Fruit fly (Drosophila melanogaster) whole organism, embryonic: ENCODE measurements around the gene CG9664.
A peak's percentile ranks its signal among the peaks of the same experiment; 100 is the strongest.

Source experiments
- ATbp ChIP-seq: fragments of 200-800 bp; sonication (Bioruptor generic); optimal IDR thresholded peaks from 2 replicates; lab custom pipeline; 2017; ENCODE audit warnings: missing biosample characterization, mild to moderate bottlenecking, missing genetic modification characterization, missing genetic modification reagents
- Abd-B ChIP-seq: fragments of 200-800 bp; sonication (Bioruptor generic); optimal IDR thresholded peaks from 2 replicates; lab custom pipeline; 2018; ENCODE audit warnings: missing biosample characterization, mild to moderate bottlenecking, missing genetic modification characterization, moderate library complexity
- Bdp1 ChIP-seq: fragments of 200-800 bp; sonication (Bioruptor generic); optimal IDR thresholded peaks from 3 replicates; lab custom pipeline; 2016; ENCODE audit warnings: missing biosample characterization, missing genetic modification characterization
- CG11695 ChIP-seq: fragments of 200-800 bp; sonication (Bioruptor generic); IDR thresholded peaks from 3 replicates; pipeline ENCODE4 v1.3.6; 2022; ENCODE audit warnings: missing biosample characterization, missing genetic modification characterization
- CG17359 ChIP-seq: fragments of 200-800 bp; sonication (Bioruptor generic); optimal IDR thresholded peaks from 3 replicates; lab custom pipeline; 2018; ENCODE audit warnings: missing biosample characterization, mild to moderate bottlenecking, missing genetic modification characterization, moderate library complexity
- CG17361 ChIP-seq: fragments of 200-800 bp; sonication (Bioruptor generic); IDR thresholded peaks from 3 replicates; pipeline ENCODE4 v1.3.6; 2022; ENCODE audit warnings: missing biosample characterization, missing genetic modification characterization
- CG17385 ChIP-seq: fragments of 200-800 bp; sonication (Bioruptor generic); optimal IDR thresholded peaks from 3 replicates; lab custom pipeline; 2018; ENCODE audit warnings: missing biosample characterization, mild to moderate bottlenecking, missing genetic modification characterization
- CG30403 ChIP-seq: fragments of 200-800 bp; sonication (Bioruptor generic); optimal IDR thresholded peaks from 3 replicates; lab custom pipeline; 2016; ENCODE audit warnings: missing biosample characterization, missing genetic modification characterization
- CG3065 ChIP-seq: fragments of 200-800 bp; sonication (Bioruptor generic); optimal IDR thresholded peaks from 2 replicates; lab custom pipeline; 2016; ENCODE audit warnings: missing biosample characterization, missing genetic modification characterization
- CG6272 ChIP-seq: fragments of 200-800 bp; sonication (Bioruptor generic); IDR thresholded peaks from 2 replicates; pipeline ENCODE4 v1.3.6; 2022; ENCODE audit warnings: missing biosample characterization, missing genetic modification characterization
- CG6654 ChIP-seq: fragments of 200-800 bp; sonication (Bioruptor generic); optimal IDR thresholded peaks from 2 replicates; lab custom pipeline; 2017; ENCODE audit warnings: missing biosample characterization, mild to moderate bottlenecking, missing genetic modification characterization
- CG6813 ChIP-seq: fragments of 200-800 bp; sonication (Bioruptor generic); optimal IDR thresholded peaks from 2 replicates; lab custom pipeline; 2017; ENCODE audit warnings: missing biosample characterization, missing genetic modification characterization, mild to moderate bottlenecking, moderate library complexity, missing genetic modification reagents
- CG9727 ChIP-seq: fragments of 200-800 bp; sonication (Bioruptor generic); optimal IDR thresholded peaks from 3 replicates; lab custom pipeline; 2017; ENCODE audit warnings: missing biosample characterization, mild to moderate bottlenecking, missing genetic modification characterization
- D19B ChIP-seq: fragments of 200-800 bp; sonication (Bioruptor generic); optimal IDR thresholded peaks from 2 replicates; lab custom pipeline; 2017; ENCODE audit warnings: missing biosample characterization, mild to moderate bottlenecking, missing genetic modification characterization
- Dad ChIP-seq: fragments of 200-800 bp; sonication (Bioruptor generic); optimal IDR thresholded peaks from 3 replicates; lab custom pipeline; 2016; ENCODE audit warnings: missing biosample characterization, missing genetic modification characterization
- Dfd ChIP-seq, 2 experiments: fragments of >200 bp; optimal IDR thresholded peaks; 2 replicates each; lab custom pipeline; 2017; ENCODE audit warnings: missing biosample characterization in 2 of 2, missing genetic modification characterization in 2 of 2
- Doc3 ChIP-seq: fragments of 200-800 bp; sonication (Bioruptor generic); IDR thresholded peaks from 3 replicates; pipeline ENCODE4 v1.3.6; 2022; ENCODE audit warnings: missing biosample characterization, missing genetic modification characterization; ENCODE audit not compliant: partially characterized antibody
- Elba2 ChIP-seq: fragments of 200-800 bp; sonication (Bioruptor generic); optimal IDR thresholded peaks from 3 replicates; lab custom pipeline; 2016; ENCODE audit warnings: missing biosample characterization, missing genetic modification characterization
- Gsc ChIP-seq: fragments of 200-800 bp; sonication (Bioruptor generic); IDR thresholded peaks from 2 replicates; pipeline ENCODE4 v1.3.6; 2022; ENCODE audit warnings: missing biosample characterization, missing genetic modification characterization
- Hand ChIP-seq: fragments of 200-800 bp; sonication (Bioruptor generic); optimal IDR thresholded peaks from 2 replicates; lab custom pipeline; 2017; ENCODE audit warnings: mild to moderate bottlenecking, missing biosample characterization, missing genetic modification reagents, missing genetic modification characterization
- Hr51 ChIP-seq, 2 experiments: fragments of 200-800 bp; sonication (Bioruptor generic); optimal IDR thresholded peaks; 2 replicates in 1 of 2; 3 replicates in 1 of 2; lab custom pipeline; 2016 to 2018; ENCODE audit warnings: missing biosample characterization in 2 of 2, missing genetic modification characterization in 2 of 2, mild to moderate bottlenecking in 1 of 2, moderate library complexity in 1 of 2
- Kr ChIP-seq: fragments of 200-800 bp; sonication (Bioruptor generic); optimal IDR thresholded peaks from 2 replicates; lab custom pipeline; 2017; ENCODE audit warnings: missing biosample characterization, mild to moderate bottlenecking, missing genetic modification characterization
- Mad ChIP-seq: fragments of 200-800 bp; sonication (Bioruptor generic); optimal IDR thresholded peaks from 2 replicates; lab custom pipeline; 2016; ENCODE audit warnings: missing biosample characterization, missing genetic modification characterization
- NC2β ChIP-seq: fragments of 200-800 bp; sonication (Bioruptor generic); optimal IDR thresholded peaks from 2 replicates; lab custom pipeline; 2016; ENCODE audit warnings: missing biosample characterization, missing genetic modification characterization
- Nf-YA ChIP-seq: fragments of 200-800 bp; sonication (Bioruptor generic); IDR thresholded peaks from 2 replicates; pipeline ENCODE4 v1.3.6; 2022; ENCODE audit warnings: missing biosample characterization, missing genetic modification characterization
- Six4 ChIP-seq: fragments of 200-800 bp; sonication (Bioruptor generic); optimal IDR thresholded peaks from 2 replicates; lab custom pipeline; 2016; ENCODE audit warnings: missing biosample characterization, missing genetic modification characterization
- Sry-δ ChIP-seq: fragments of 200-800 bp; sonication (Bioruptor generic); optimal IDR thresholded peaks from 2 replicates; lab custom pipeline; 2016; ENCODE audit warnings: missing biosample characterization, missing genetic modification characterization
- Xrp1 ChIP-seq: fragments of 200-800 bp; sonication (Bioruptor generic); IDR thresholded peaks from 2 replicates; pipeline ENCODE4 v1.3.6; 2022; ENCODE audit warnings: missing biosample characterization, missing genetic modification characterization
- ac ChIP-seq: fragments of 200-800 bp; sonication (Bioruptor generic); optimal IDR thresholded peaks from 3 replicates; lab custom pipeline; 2017; ENCODE audit warnings: missing biosample characterization, mild to moderate bottlenecking, missing genetic modification characterization
- ato ChIP-seq: fragments of 200-800 bp; sonication (Bioruptor generic); IDR thresholded peaks from 2 replicates; pipeline ENCODE4 v1.3.6; 2022; ENCODE audit warnings: missing biosample characterization, missing genetic modification characterization; ENCODE audit not compliant: partially characterized antibody
- chinmo ChIP-seq: fragments of 200-800 bp; sonication (Bioruptor generic); IDR thresholded peaks from 4 replicates; pipeline ENCODE4 v1.3.6; 2022; ENCODE audit warnings: missing biosample characterization, missing genetic modification characterization; ENCODE audit not compliant: partially characterized antibody
- chm ChIP-seq: fragments of 200-800 bp; sonication (Bioruptor generic); IDR thresholded peaks from 2 replicates; pipeline ENCODE4 v1.3.6; 2022; ENCODE audit warnings: missing biosample characterization, missing genetic modification characterization
- emc ChIP-seq: fragments of 200-800 bp; sonication (Bioruptor generic); optimal IDR thresholded peaks from 2 replicates; lab custom pipeline; 2016; ENCODE audit warnings: missing biosample characterization, missing genetic modification characterization
- ftz-f1 ChIP-seq: fragments of 200-800 bp; sonication (Bioruptor generic); optimal IDR thresholded peaks from 2 replicates; lab custom pipeline; 2016; ENCODE audit warnings: missing biosample characterization, missing genetic modification characterization
- gt ChIP-seq: fragments of 200-800 bp; sonication (Bioruptor generic); IDR thresholded peaks from 2 replicates; pipeline ENCODE4 v1.3.6; 2022; ENCODE audit warnings: missing biosample characterization, missing genetic modification characterization
- jumu ChIP-seq: fragments of 200-800 bp; sonication (Bioruptor generic); optimal IDR thresholded peaks from 3 replicates; lab custom pipeline; 2016; ENCODE audit warnings: missing biosample characterization, missing genetic modification characterization
- kah ChIP-seq: fragments of 200-800 bp; sonication (Bioruptor generic); optimal IDR thresholded peaks from 2 replicates; lab custom pipeline; 2018; ENCODE audit warnings: missing biosample characterization, mild to moderate bottlenecking, missing genetic modification characterization
- lab ChIP-seq: fragments of 200-800 bp; sonication (Bioruptor generic); optimal IDR thresholded peaks from 3 replicates; lab custom pipeline; 2017; ENCODE audit warnings: missing biosample characterization, missing genetic modification characterization, mild to moderate bottlenecking, moderate library complexity, missing genetic modification reagents
- lilli ChIP-seq: fragments of 200-800 bp; sonication (Bioruptor generic); optimal IDR thresholded peaks from 3 replicates; lab custom pipeline; 2016; ENCODE audit warnings: missing biosample characterization, missing genetic modification characterization
- mam ChIP-seq: fragments of 200-800 bp; sonication (Bioruptor generic); optimal IDR thresholded peaks from 3 replicates; lab custom pipeline; 2016; ENCODE audit warnings: missing biosample characterization, missing genetic modification characterization
- nerfin-1 ChIP-seq: fragments of 200-800 bp; sonication (Bioruptor generic); optimal IDR thresholded peaks from 3 replicates; lab custom pipeline; 2019; ENCODE audit warnings: missing biosample characterization, mild to moderate bottlenecking, missing genetic modification characterization, moderate library complexity
- otp ChIP-seq: fragments of 200-800 bp; sonication (Bioruptor generic); IDR thresholded peaks from 3 replicates; pipeline ENCODE4, ENCODE4 v1.3.6; 2022; ENCODE audit warnings: missing biosample characterization, missing genetic modification characterization
- ro ChIP-seq: fragments of 200-800 bp; sonication (Bioruptor generic); IDR thresholded peaks from 2 replicates; pipeline ENCODE4 v1.3.6; 2022; ENCODE audit warnings: missing biosample characterization, missing genetic modification characterization
- row ChIP-seq: fragments of 200-800 bp; sonication (Bioruptor generic); IDR thresholded peaks from 3 replicates; pipeline ENCODE4 v1.3.6; 2022; ENCODE audit warnings: missing biosample characterization, missing genetic modification characterization
- sc ChIP-seq, 3 experiments: fragments of >200 bp in 2 of 3; fragments of 200-800 bp in 1 of 3; sonication (Bioruptor generic) in 1 of 3; optimal IDR thresholded peaks; 2 replicates in 2 of 3; 3 replicates in 1 of 3; lab custom pipeline; 2017; ENCODE audit warnings: mild to moderate bottlenecking in 1 of 3, missing biosample characterization in 1 of 3, missing genetic modification characterization in 1 of 3, missing genetic modification reagents in 1 of 3
- sim ChIP-seq: fragments of 200-800 bp; sonication (Bioruptor generic); IDR thresholded peaks from 2 replicates; pipeline ENCODE4 v1.3.6; 2022; ENCODE audit warnings: missing biosample characterization, missing genetic modification characterization
- slou ChIP-seq: fragments of 200-800 bp; sonication (Bioruptor generic); optimal IDR thresholded peaks from 3 replicates; lab custom pipeline; 2016; ENCODE audit warnings: missing biosample characterization, missing genetic modification characterization
- tgo ChIP-seq: fragments of 200-800 bp; sonication (Bioruptor generic); IDR thresholded peaks from 3 replicates; pipeline ENCODE4 v1.3.6; 2022; ENCODE audit warnings: missing biosample characterization, missing genetic modification characterization
- zfh2 ChIP-seq: fragments of 200-800 bp; sonication (Bioruptor generic); optimal IDR thresholded peaks from 2 replicates; lab custom pipeline; 2016; ENCODE audit warnings: missing biosample characterization, missing genetic modification characterization

The CG9664 gene

dm6 chr2L:3302958-3303842 lies 8.7 kb upstream of the CG9664 start, which contains the start of gene CG9663 (continued):
- TF ChIP-seq Hr51 (GFP tag; optimal IDR thresholded peaks at IDR 0.05; lab: Kevin White, UChicago) (no peak), CG9727 (GFP tag; lab: Kevin White, UChicago) (peak; percentile 6), tgo (GFP tag; lab: Robert Waterston, UW) (no peak), lab (peak; percentile 62), ro (GFP tag; lab: Robert Waterston, UW) (no peak), NC2β (peak; percentile 12), otp (GFP tag; lab: Robert Waterston, UW) (no peak; the same call in 2 of the 3 replicates), CG17361 (GFP tag; lab: Robert Waterston, UW) (no peak), CG6813 (GFP tag; lab: Kevin White, UChicago) (no peak), zfh2 (peak; percentile 24), Xrp1 (GFP tag; lab: Robert Waterston, UW) (no peak), CG17359 (tag; lab: Kevin White, UChicago) (no peak), CG3065 (no peak), Doc3 (no peak), Dad (GFP tag; lab: Kevin White, UChicago) (no peak), row (GFP tag; lab: Robert Waterston, UW) (peak; percentile 49; the same call in 2 of the 3 replicates), Hand (peak; percentile 24), gt (GFP tag; lab: Robert Waterston, UW) (no peak), sim (GFP tag; lab: Robert Waterston, UW) (no peak), CG6272 (GFP tag; lab: Robert Waterston, UW) (no peak), sc (optimal IDR thresholded peaks at IDR 0.05; lab: Kevin White, UChicago) (no peak), sc (GFP tag; optimal IDR thresholded peaks at IDR 0.05; lab: Kevin White, UChicago) (no peak), Elba2 (GFP tag; lab: Kevin White, UChicago) (peak; percentile 66), Abd-B (no peak), jumu (GFP tag; lab: Kevin White, UChicago) (no peak), Mad (GFP tag; lab: Kevin White, UChicago) (no peak), ftz-f1 (GFP tag; lab: Kevin White, UChicago) (peak; percentile 47), Dfd (GFP tag; optimal IDR thresholded peaks at IDR 0.05; lab: Kevin White, UChicago) (no peak), CG6654 (GFP tag; lab: Kevin White, UChicago) (no peak), ac (GFP tag; lab: Kevin White, UChicago) (no peak), CG30403 (GFP tag; lab: Kevin White, UChicago) (no peak), Nf-YA (GFP tag; lab: Robert Waterston, UW) (0 out of 2 replicates have a peak, but pooled peaks have one; percentile 6), Kr (GFP tag; lab: Kevin White, UChicago) (peak; percentile 8), emc (GFP tag; lab: Kevin White, UChicago) (no peak), D19B (GFP tag; lab: Kevin White, UChicago) (no peak), chinmo (peak; percentile 65; the same call in 2 of the 4 replicates), mam (GFP tag; lab: Kevin White, UChicago) (no peak), CG11695 (GFP tag; lab: Robert Waterston, UW) (0 out of 3 replicates have a peak, but pooled peaks have one; percentile 9), ato (GFP tag; lab: Robert Waterston, UW) (0 out of 2 replicates have a peak, but pooled peaks have one; percentile 9), Sry-δ (GFP tag; lab: Kevin White, UChicago) (peak; percentile 91), Gsc (GFP tag; lab: Robert Waterston, UW) (no peak), lilli (GFP tag; lab: Kevin White, UChicago) (peak; percentile 44), nerfin-1 (tag; lab: Kevin White, UChicago) (peak; percentile 27), Six4 (no peak), chm (GFP tag; lab: Robert Waterston, UW) (peak; percentile 75), slou (GFP tag; lab: Kevin White, UChicago) (no peak), ATbp (no peak), Bdp1 (GFP tag; lab: Kevin White, UChicago) (no peak), kah (GFP tag; lab: Kevin White, UChicago) (no peak), CG17385 (GFP tag; lab: Kevin White, UChicago) (peak; percentile 35)
